Worm (Caenorhabditis elegans) whole organism, young adult: ENCODE measurements around the gene snpc-1.3.
A peak's percentile ranks its signal among the peaks of the same experiment; 100 is the strongest.

Experiments used
- C17E4.6 ChIP-seq: fragments of 200-800 bp; sonication (Bioruptor generic); IDR thresholded peaks from 2 replicates; pipeline ENCODE4 v1.3.6; 2022; ENCODE audit warnings: missing genetic modification reagents, missing genetic modification characterization, missing compliant biosample characterization
- Y79H2A.3 ChIP-seq: fragments of 200-800 bp; sonication (Bioruptor generic); conservative IDR thresholded peaks from 2 replicates; pipeline ENCODE4 v1.3.6; 2022; ENCODE audit warnings: missing genetic modification reagents, missing genetic modification characterization, missing compliant biosample characterization
- Y95B8A.8 ChIP-seq: fragments of 200-800 bp; sonication (Bioruptor generic); IDR thresholded peaks from 2 replicates; pipeline ENCODE4 v1.3.6; 2022; ENCODE audit warnings: missing genetic modification reagents, missing genetic modification characterization, missing compliant biosample characterization
- akir-1 ChIP-seq: fragments of 200-800 bp; sonication (Bioruptor generic); optimal IDR thresholded peaks from 2 replicates; lab custom pipeline; 2018; ENCODE audit warnings: mild to moderate bottlenecking, missing genetic modification characterization, moderate library complexity, missing compliant biosample characterization
- cebp-1 ChIP-seq, 2 experiments: fragments of 200-800 bp in 1 of 2; sonication (Bioruptor generic) in 1 of 2; sonication (generic microtip) in 1 of 2; IDR thresholded peaks in 1 of 2; optimal IDR thresholded peaks in 1 of 2; 2 replicates each; pipeline versions ENCODE4 v1.3.6 to Lab custom; 2017 to 2022; ENCODE audit warnings: missing compliant biosample characterization in 2 of 2, missing genetic modification characterization in 2 of 2, mild to moderate bottlenecking in 1 of 2, missing genetic modification reagents in 1 of 2, moderate library complexity in 1 of 2
- ets-4 ChIP-seq: fragments of 200-800 bp; sonication (Bioruptor generic); optimal IDR thresholded peaks from 2 replicates; lab custom pipeline; 2018; ENCODE audit warnings: mild to moderate bottlenecking, missing genetic modification characterization, missing compliant biosample characterization
- fkh-3 ChIP-seq: sonication (generic microtip); optimal IDR thresholded peaks from 2 replicates; lab custom pipeline; 2016; ENCODE audit warnings: mild to moderate bottlenecking, missing genetic modification characterization, missing compliant biosample characterization
- madf-8 ChIP-seq: fragments of 200-800 bp; sonication (Bioruptor generic); conservative IDR thresholded peaks from 2 replicates; pipeline ENCODE4 v1.3.6; 2022; ENCODE audit warnings: missing genetic modification reagents, missing genetic modification characterization, missing compliant biosample characterization
- nhr-90 ChIP-seq: sonication (generic microtip); optimal IDR thresholded peaks from 2 replicates; lab custom pipeline; 2016; ENCODE audit warnings: missing genotype, mild to moderate bottlenecking, missing genetic modification characterization, missing compliant biosample characterization
- snpc-1.3 ChIP-seq: sonication (generic microtip); optimal IDR thresholded peaks from 2 replicates; lab custom pipeline; 2017; ENCODE audit warnings: missing genetic modification characterization, mild to moderate bottlenecking, missing compliant biosample characterization, antibody characterized with exemption, moderate library complexity, missing genotype, missing genetic modification reagents; ENCODE audit not compliant: insufficient read depth
- sptf-2 ChIP-seq: fragments of 200-800 bp; sonication (Bioruptor generic); optimal IDR thresholded peaks from 2 replicates; lab custom pipeline; 2018; ENCODE audit warnings: mild to moderate bottlenecking, missing genetic modification characterization, missing compliant biosample characterization
- tbx-9 ChIP-seq: sonication (generic microtip); optimal IDR thresholded peaks from 2 replicates; lab custom pipeline; 2016; ENCODE audit warnings: borderline replicate concordance, missing genetic modification characterization, inconsistent platforms, missing compliant biosample characterization
- zim-3 ChIP-seq: sonication (generic microtip); optimal IDR thresholded peaks from 2 replicates; lab custom pipeline; 2017; ENCODE audit warnings: mild to moderate bottlenecking, missing genetic modification characterization, moderate library complexity, missing compliant biosample characterization
- ztf-3 ChIP-seq: fragments of 200-800 bp; sonication (Bioruptor generic); optimal IDR thresholded peaks from 2 replicates; lab custom pipeline; 2018; ENCODE audit warnings: mild to moderate bottlenecking, missing genetic modification characterization, missing compliant biosample characterization

The snpc-1.3 gene

ce11 chrV:5392993-5393628, 45.9 kb downstream of the snpc-1.3 start, which contains the start of gene C35A11.4 (continued):
- TF ChIP-seq madf-8 (GFP tag; lab: Robert Waterston, UW) (no peak), cebp-1 (GFP tag; IDR thresholded peaks at IDR 0.05; lab: Robert Waterston, UW) (no peak), cebp-1 (tag; optimal IDR thresholded peaks at IDR 0.05; lab: Kevin White, UChicago) (no peak), akir-1 (GFP tag; lab: Kevin White, UChicago) (no peak), fkh-3 (no peak), ztf-3 (GFP tag; lab: Kevin White, UChicago) (no peak), Y95B8A.8 (GFP tag; lab: Robert Waterston, UW) (no peak), Y79H2A.3 (GFP tag; lab: Robert Waterston, UW) (no peak), C17E4.6 (GFP tag; lab: Robert Waterston, UW) (no peak), tbx-9 (no peak), zim-3 (tag; lab: Kevin White, UChicago) (no peak), snpc-1.3 (tag; lab: Kevin White, UChicago) (no peak), sptf-2 (GFP tag; lab: Kevin White, UChicago) (no peak), nhr-90 (tag; lab: Kevin White, UChicago) (peak; percentile 3), ets-4 (GFP tag; lab: Kevin White, UChicago) (peak; percentile 55)
